Worm (Caenorhabditis elegans): Measurements from ENCODE around the gene W03F9.11.

W03F9.11 gene

DNA sequence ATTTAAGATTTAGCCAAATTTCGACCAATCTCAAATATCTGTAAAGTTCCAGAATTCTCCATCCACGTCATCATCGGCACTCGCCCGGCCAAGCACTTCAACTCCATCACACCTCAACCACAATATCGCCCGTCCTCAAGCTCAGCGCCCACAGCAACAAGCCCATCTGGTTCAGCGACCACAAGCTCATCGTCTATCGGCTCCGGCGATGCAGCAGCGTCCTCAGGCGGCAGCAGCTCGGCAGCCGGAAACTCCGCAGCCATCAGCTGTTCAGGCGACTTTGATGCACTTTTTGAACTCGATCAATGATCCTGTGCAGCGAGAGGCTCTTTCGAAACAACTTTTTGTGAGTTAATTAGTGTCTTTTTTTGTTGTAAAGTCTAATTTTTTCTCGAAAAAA lies 23.8 kb downstream of the W03F9.11 start:
- TF ChIP-seq Y22D7AL.16 (tag; optimal IDR thresholded peaks at IDR 0.05) (no peak), eyg-1 (tag; optimal IDR thresholded peaks at IDR 0.05) (no peak)

DNA sequence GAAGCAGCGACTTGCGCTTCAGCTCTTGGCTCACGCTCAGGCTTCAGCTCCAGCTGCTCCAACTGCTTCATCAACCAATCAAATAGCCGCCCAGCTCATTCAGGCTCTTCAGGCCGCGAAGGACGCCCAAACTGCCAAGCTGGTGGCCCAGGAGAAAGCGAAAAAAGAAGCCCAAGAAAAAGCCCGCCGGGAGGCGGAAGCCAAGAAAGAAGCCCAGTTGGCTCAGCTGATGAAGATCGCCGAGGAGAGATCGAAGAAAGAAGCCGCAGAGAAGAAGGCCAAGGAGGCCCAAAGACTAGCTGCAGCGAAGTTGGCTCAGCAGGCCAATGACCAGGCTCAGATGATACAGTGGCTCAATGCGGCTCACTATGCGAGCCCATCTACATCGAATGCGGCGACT lies 24.9 kb downstream of the W03F9.11 start:
- TF ChIP-seq ttx-3 (tag; optimal IDR thresholded peaks at IDR 0.05), result no peak
- no peak for TF ChIP-seq K09A11.1 (tag; optimal IDR thresholded peaks at IDR 0.05; ENCODE audit: insufficient read depth)
- peak; percentile 10 for TF ChIP-seq mec-3 (tag; optimal IDR thresholded peaks at IDR 0.05; ENCODE audit: borderline replicate concordance)
- peak; percentile 31 for TF ChIP-seq sdc-2 (tag; optimal IDR thresholded peaks at IDR 0.05)
- no peak for TF ChIP-seq ceh-24 (tag; optimal IDR thresholded peaks at IDR 0.05)
- peak; percentile 12 for TF ChIP-seq F13H6.1 (tag; optimal IDR thresholded peaks at IDR 0.05)

DNA sequence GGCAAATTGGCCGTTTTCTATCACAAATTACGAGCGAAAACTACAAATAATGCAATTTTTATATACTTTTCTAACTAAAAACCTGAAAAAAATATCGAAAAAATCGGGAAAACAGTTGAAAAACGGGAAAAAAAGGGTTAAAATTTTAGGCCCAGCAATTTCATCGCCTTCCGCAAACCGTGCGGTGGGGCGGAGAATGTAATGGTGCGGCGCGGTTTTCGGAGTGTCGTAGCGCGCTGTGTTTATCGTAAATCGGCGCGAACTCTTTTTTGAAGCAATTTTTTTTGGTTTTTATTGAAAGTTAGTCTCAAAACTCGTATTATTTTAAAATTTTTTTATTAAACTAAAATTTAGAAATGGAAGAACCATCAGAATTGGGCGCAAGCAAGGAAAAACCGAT lies 36.7 kb downstream of the W03F9.11 start, which contains the start of gene picd-1:
picd-1 (plus strand) TSS at position 352 of the 400 bp plus-strand sequence.
- no peak for TF ChIP-seq ceh-14 (tag; optimal IDR thresholded peaks at IDR 0.05)
- no peak for TF ChIP-seq tbx-2 (tag; optimal IDR thresholded peaks at IDR 0.05)
- no peak for TF ChIP-seq tbx-7 (tag; optimal IDR thresholded peaks at IDR 0.05)
- no peak for TF ChIP-seq pha-2 (tag; optimal IDR thresholded peaks at IDR 0.05)
- TF ChIP-seq unc-42 (tag; optimal IDR thresholded peaks at IDR 0.05), result peak; percentile 21
- TF ChIP-seq hlh-15 (tag; optimal IDR thresholded peaks at IDR 0.05), result no peak
- no peak for TF ChIP-seq fkh-10 (GFP tag; optimal IDR thresholded peaks at IDR 0.05)
- no peak for TF ChIP-seq sdc-2 (tag; optimal IDR thresholded peaks at IDR 0.05)
- no peak for TF ChIP-seq ets-4 (tag; optimal IDR thresholded peaks at IDR 0.05)
- TF ChIP-seq dve-1 (tag; optimal IDR thresholded peaks at IDR 0.05), result peak; percentile 17
- peak; percentile 3 for TF ChIP-seq ref-2 (tag; optimal IDR thresholded peaks at IDR 0.05)
- no peak for TF ChIP-seq ceh-22 (tag; optimal IDR thresholded peaks at IDR 0.05)
- no peak for TF ChIP-seq pros-1 (tag; optimal IDR thresholded peaks at IDR 0.05)
- TF ChIP-seq dmd-4 (tag; optimal IDR thresholded peaks at IDR 0.05; ENCODE audit: borderline replicate concordance), result no peak
- no peak for TF ChIP-seq fkh-6 (tag; optimal IDR thresholded peaks at IDR 0.05)
- TF ChIP-seq pat-9 (tag; optimal IDR thresholded peaks at IDR 0.05), result no peak
- TF ChIP-seq ceh-9 (tag; optimal IDR thresholded peaks at IDR 0.05), result no peak
- no peak for TF ChIP-seq nhr-232 (tag; optimal IDR thresholded peaks at IDR 0.05)
- no peak for TF ChIP-seq ceh-19 (GFP tag; optimal IDR thresholded peaks at IDR 0.05)
- peak; percentile 66 for TF ChIP-seq nfya-1 (tag; optimal IDR thresholded peaks at IDR 0.05)
- TF ChIP-seq ceh-31 (tag; optimal IDR thresholded peaks at IDR 0.05), result no peak
- TF ChIP-seq ceh-18 (tag; optimal IDR thresholded peaks at IDR 0.05), result no peak
- TF ChIP-seq lim-6 (tag; optimal IDR thresholded peaks at IDR 0.05), result no peak
- no peak for TF ChIP-seq odd-2 (tag; optimal IDR thresholded peaks at IDR 0.05)
- no peak for TF ChIP-seq F13H6.1 (tag; optimal IDR thresholded peaks at IDR 0.05)
- no peak for TF ChIP-seq hlh-8 (tag; optimal IDR thresholded peaks at IDR 0.05)
- TF ChIP-seq elt-2 (tag; optimal IDR thresholded peaks at IDR 0.05), result no peak
- TF ChIP-seq elt-4 (tag; optimal IDR thresholded peaks at IDR 0.05), result no peak
- no peak for TF ChIP-seq ceh-30 (tag; optimal IDR thresholded peaks at IDR 0.05)
- no peak for TF ChIP-seq sox-2 (GFP tag; IDR thresholded peaks at IDR 0.05)
- no peak for TF ChIP-seq pax-1 (tag; optimal IDR thresholded peaks at IDR 0.05)
- TF ChIP-seq gmeb-2 (tag; optimal IDR thresholded peaks at IDR 0.05), result no peak
- peak; percentile 0 for TF ChIP-seq zip-5 (tag; optimal IDR thresholded peaks at IDR 0.05)
- TF ChIP-seq unc-55 (GFP tag; optimal IDR thresholded peaks at IDR 0.05), result peak; percentile 9
- no peak for TF ChIP-seq pag-3 (tag; optimal IDR thresholded peaks at IDR 0.05; ENCODE audit: borderline replicate concordance)
- no peak for TF ChIP-seq unc-86 (tag; optimal IDR thresholded peaks at IDR 0.05)
- peak; percentile 23 for TF ChIP-seq ztf-16 (tag; optimal IDR thresholded peaks at IDR 0.05)

Measured in whole organism, late embryonic.